Fruit fly (Drosophila melanogaster) Kc167 (cell line): Measurements from ENCODE around the gene CG7492.

Experiments
- Myc ChIP-seq: fragments of >200 bp; optimal IDR thresholded peaks from 2 replicates; lab custom pipeline; 2017; ENCODE audit warnings: missing external identifiers
- Sin3A ChIP-seq: fragments of >200 bp; optimal IDR thresholded peaks from 2 replicates; lab custom pipeline; 2018; ENCODE audit warnings: missing external identifiers
- h ChIP-seq: fragments of >200 bp; optimal IDR thresholded peaks from 3 replicates; lab custom pipeline; 2018; ENCODE audit warnings: missing external identifiers
- insv ChIP-seq: fragments of >200 bp; optimal IDR thresholded peaks from 3 replicates; lab custom pipeline; 2018; ENCODE audit warnings: missing external identifiers
- psq ChIP-seq: fragments of >200 bp; optimal IDR thresholded peaks from 2 replicates; lab custom pipeline; 2017; ENCODE audit warnings: missing external identifiers
- ttk ChIP-seq: sonication (Bioruptor generic); optimal IDR thresholded peaks from 2 replicates; lab custom pipeline; 2017; ENCODE audit warnings: missing external identifiers

Gene CG7492

DNA sequence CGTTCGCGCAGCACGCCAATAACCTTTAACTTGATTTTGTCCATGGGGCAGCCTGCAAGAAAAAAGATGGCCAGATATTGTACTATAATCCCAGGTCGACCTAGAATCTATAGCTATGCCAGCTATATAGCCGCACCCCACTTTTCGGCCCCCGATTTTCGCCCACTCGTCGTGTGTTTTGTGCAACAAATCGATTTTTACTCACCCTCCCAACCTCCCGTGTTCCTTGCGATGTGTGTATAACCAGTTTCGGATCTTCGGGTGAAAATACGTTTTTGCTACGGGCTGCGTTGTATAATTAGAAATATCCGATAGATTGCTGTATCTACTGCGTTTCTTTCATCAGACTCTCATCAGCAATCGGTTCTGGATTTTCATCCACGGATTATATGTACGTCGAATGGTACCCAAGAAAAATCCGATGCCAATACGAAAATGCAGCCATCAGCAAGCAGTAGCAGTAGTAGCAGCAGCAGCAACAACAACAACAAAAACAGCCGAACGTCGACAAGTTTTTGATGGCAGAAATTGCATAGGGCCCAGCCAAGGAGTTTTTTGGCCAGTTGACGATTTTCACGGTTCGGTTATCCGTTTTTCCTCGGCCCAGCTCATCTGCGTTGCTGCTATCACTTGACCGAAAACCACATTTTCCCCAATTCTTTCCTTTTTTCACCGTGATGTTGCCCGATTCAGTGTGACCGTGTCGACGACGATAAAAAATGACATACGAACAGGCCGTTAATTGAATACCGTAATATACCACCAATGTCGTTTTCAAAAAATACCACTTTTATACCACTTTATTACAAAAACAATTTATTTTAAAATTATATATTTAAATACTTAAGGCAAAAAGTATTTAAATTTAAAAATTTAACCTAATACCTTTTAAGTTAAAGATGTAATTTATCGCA, at the start of gene CG7492:
CG7492 (minus strand) TSS at position 705 of the 914 bp plus-strand sequence.
- TF ChIP-seq h (no peak), Myc (no peak), psq (lab: Kevin White, UChicago) (no peak), insv (lab: Kevin White, UChicago) (no peak), Sin3A (no peak), ttk (no peak)

DNA sequence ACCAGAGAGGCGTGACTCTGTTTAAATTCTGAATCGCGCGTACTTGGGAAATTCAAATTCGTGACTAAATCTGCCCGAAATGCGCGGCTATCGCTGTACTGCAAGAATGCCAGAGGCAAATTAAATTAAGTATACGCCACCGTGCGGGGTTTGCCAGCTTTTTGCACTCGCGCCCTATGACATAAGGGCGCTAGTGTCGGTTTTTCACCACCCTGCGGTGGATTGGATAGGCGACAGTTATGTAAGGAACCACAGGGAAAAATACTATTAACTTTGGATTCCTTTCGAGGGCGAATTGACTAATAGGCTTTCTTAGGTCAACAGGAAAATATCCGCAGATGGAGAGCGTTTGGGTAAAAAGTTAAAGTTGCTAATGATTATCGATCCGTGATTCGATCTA, 41.0 kb upstream of the CG7492 start, which contains the start of gene CG44195:
CG44195 (minus strand) TSS at position 101 of the 400 bp plus-strand sequence.
- TF ChIP-seq psq (lab: Kevin White, UChicago) (no peak), insv (lab: Kevin White, UChicago) (no peak), Sin3A (no peak), h (no peak), Myc (no peak), ttk (no peak)

DNA sequence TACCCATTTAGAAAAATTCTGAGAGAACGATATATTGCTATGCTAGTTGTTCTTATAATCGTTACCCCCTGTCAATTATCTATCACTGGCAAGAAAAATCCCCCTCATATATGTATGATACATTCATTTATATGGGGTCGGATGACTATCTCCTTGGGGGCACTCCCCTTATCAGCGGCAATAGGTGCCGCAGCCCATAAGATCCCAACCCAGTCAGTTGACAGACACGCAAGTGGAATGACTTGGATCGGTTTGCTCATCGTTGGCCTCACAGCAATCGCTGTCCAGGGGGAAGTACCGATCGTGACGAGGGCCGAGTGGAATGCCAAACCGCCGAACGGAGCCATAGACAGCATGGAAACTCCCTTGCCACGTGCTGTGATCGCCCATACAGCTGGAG, 3.6 kb downstream of the CG7492 start, which contains the start of gene PGRP-SD:
PGRP-SD (plus strand) TSS at position 213 of the 400 bp plus-strand sequence.
- TF ChIP-seq Myc (no peak), psq (lab: Kevin White, UChicago) (no peak), Sin3A (no peak), ttk (no peak), h (no peak)

DNA sequence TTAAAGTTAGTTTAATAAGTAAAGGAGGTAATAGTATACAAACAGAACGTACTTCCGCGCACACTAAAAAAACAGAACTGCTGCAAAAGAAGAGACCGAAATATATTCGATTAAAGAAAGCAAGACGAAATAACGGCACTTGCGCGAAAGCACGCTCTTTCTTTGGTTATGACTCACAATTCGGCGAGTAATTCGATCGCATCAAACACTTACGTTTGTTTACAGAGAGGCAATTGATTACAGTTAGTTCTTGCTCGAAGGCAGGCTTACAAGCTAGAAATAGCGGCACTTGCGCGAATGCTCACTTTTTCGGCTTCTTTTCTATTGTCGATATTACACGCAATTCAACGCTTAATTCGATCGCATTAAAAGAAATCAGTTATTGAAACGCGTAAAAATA, 4.3 kb downstream of the CG7492 start, which contains the start of gene CG32373:
CG32373 (plus strand) TSS at position 301 of the 400 bp plus-strand sequence.
- TF ChIP-seq Sin3A (no peak), psq (lab: Kevin White, UChicago) (no peak), ttk (no peak), Myc (no peak), h (no peak), insv (lab: Kevin White, UChicago) (no peak)

- no peak for TF ChIP-seq ttk
- TF ChIP-seq insv (lab: Kevin White, UChicago), result no peak
Observed at dm6 chr3L:7643562-7643961, 11.0 kb downstream of the CG7492 start.

DNA sequence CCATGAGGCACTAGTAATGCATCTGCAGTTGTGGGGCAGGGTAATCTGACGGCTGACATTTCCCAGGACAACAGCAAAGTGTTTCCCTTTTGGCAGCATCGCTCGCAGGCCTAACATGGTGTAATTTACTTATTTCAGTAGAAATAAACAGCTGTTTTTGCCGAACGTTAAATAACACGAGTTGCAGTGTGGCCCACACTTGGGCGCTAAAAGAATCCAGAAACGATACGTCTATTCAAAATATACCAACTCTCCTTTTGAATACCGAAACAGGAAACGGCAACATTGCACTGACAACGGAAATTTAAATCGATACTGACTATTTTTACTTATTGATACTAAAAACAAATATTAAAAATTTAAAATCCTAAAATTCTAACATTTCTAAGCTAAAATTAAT, 13.1 kb downstream of the CG7492 start, which contains the start of gene CG7506:
CG7506 (minus strand) TSS at position 182 of the 400 bp plus-strand sequence.
- TF ChIP-seq Myc (no peak), ttk (no peak)

- TF ChIP-seq h (no peak), ttk (no peak), Myc (no peak), Sin3A (no peak), psq (lab: Kevin White, UChicago) (no peak), insv (lab: Kevin White, UChicago) (no peak)
Observed at dm6 chr3L:7640297-7640696, 14.3 kb downstream of the CG7492 start, which contains the start of gene Urm1. Gene Urm1, minus strand, starts transcription at chr3L:7640446.

- TF ChIP-seq Myc (no peak), ttk (no peak), insv (lab: Kevin White, UChicago) (no peak), Sin3A (no peak)
Observed at dm6 chr3L:7639533-7639932, 15.0 kb downstream of the CG7492 start.

DNA sequence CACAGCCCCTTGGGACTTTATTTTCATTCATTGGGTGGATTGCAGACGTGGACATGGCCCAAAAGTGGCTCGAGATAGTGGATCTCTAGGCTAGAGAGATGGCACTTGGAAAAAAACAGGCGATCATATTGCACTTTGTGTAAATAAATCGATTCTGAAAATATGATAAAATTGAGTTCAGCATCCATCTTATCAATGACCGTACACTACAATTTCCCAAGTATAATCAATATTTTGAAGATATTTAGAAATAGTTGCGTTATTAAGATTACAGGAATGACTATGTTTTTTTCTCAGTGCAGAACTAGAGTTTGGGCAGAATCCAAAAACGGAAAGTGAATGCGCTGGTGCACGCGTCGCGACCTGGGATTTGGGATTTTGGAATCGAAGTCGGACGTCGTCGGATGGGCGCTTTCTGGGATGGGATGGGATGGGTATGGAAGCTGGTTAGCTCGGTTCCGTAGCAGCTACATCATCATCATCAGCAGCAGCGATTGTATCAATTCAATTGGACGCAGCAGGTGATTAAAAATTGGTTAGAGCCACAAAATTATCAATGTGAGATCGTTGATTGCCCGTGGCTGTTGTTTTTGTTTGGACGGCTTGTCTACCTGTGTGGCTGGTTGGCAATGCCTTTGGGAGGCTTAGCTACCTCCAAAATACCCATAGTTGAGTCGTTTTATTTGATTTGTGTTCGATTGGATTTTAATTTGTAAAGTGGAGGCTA, 19.6 kb downstream of the CG7492 start:
- no peak for TF ChIP-seq Sin3A
- no peak for TF ChIP-seq Myc
- TF ChIP-seq h, result no peak
- no peak for TF ChIP-seq insv (lab: Kevin White, UChicago)
- no peak for TF ChIP-seq psq (lab: Kevin White, UChicago)
- no peak for TF ChIP-seq ttk

dm6 chr3L:7633619-7634018, 20.9 kb downstream of the CG7492 start:
- TF ChIP-seq psq (lab: Kevin White, UChicago) (no peak), ttk (no peak), Sin3A (no peak), Myc (no peak), insv (lab: Kevin White, UChicago) (no peak), h (no peak)

- no peak for TF ChIP-seq psq (lab: Kevin White, UChicago)
Observed at dm6 chr3L:7632540-7633263, 21.9 kb downstream of the CG7492 start.

DNA sequence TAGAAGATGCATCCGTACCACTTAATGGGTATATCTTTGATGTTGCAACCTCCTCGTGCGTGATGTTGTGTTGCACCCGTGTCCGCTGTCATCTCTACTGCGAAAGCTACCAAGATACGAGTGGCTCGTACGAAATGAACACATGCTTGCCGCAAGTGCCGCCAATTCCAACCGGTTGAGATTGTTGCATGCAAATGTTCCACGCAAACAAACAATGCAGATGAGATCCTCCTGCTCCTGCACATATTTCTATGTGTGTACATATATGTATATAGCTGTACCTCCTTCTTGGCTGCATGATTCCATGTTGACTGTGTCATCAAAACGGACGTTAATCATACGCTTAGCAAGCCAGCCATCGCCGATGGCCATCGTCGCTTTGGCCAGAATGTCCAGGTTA, 24.5 kb downstream of the CG7492 start:
- TF ChIP-seq h (no peak), psq (lab: Kevin White, UChicago) (no peak), ttk (no peak), Sin3A (no peak), Myc (no peak)

- TF ChIP-seq insv (lab: Kevin White, UChicago), result no peak
Observed at dm6 chr3L:7624561-7624960, 30.0 kb downstream of the CG7492 start.
